Worm (Caenorhabditis elegans): ENCODE results near the gene dyla-1.

Gene dyla-1

DNA sequence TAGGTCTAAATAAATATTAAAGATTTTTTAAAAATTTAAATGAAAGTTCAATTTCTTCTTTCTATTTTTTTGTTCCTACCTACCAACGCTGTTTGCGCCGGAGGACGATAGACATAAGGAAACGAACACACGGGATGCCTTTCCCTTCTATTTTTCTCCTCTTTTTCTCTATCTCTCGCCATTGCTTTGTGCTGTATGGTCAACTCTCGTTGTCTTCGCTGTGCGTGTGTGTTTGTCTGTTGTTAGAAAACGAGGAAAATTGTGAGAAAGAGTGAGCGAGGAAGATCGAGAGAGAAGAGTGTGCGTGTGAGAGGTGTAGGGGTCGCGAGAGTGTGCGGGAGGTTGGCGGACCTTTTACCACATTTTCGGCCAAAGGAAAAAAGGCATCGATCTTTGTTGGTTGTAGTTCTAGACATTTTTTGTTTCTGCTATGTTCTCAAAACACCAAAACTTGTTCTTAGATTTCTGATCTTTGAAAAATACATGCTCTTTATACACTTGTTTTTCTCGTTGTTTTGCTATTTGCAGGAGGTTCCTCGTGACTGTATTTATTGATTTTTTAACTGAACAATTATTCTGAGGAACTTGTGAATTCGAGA lies 41.7 kb upstream of the dyla-1 start (continued):
- TF ChIP-seq ama-1 (optimal IDR thresholded peaks at IDR 0.05) (peak; percentile 58), ama-1 (GFP tag; optimal IDR thresholded peaks at IDR 0.05) (no peak), hmg-1.2 (GFP tag; IDR thresholded peaks at IDR 0.05) (peak; percentile 77; the same call in 1 of the 2 replicates), egl-18 (GFP tag; IDR thresholded peaks at IDR 0.05) (no peak), mcd-1 (GFP tag; IDR thresholded peaks at IDR 0.05) (no peak), K12H6.12 (tag; optimal IDR thresholded peaks at IDR 0.05) (peak; percentile 46), cebp-1 (GFP tag; IDR thresholded peaks at IDR 0.05) (no peak), cebp-1 (tag; optimal IDR thresholded peaks at IDR 0.05) (peak; percentile 56), rcor-1 (GFP tag; IDR thresholded peaks at IDR 0.05) (peak; percentile 34; the same call in 1 of the 2 replicates), sptf-2 (GFP tag; optimal IDR thresholded peaks at IDR 0.05) (no peak), lin-40 (tag; optimal IDR thresholded peaks at IDR 0.05) (peak; percentile 31)

ce11 chrX:16803545-16803944 lies 37.3 kb upstream of the dyla-1 start:
- TF ChIP-seq ceh-58 (GFP tag; IDR thresholded peaks at IDR 0.05) = no peak
- TF ChIP-seq zim-3 (tag; optimal IDR thresholded peaks at IDR 0.05) = peak; percentile 35

DNA sequence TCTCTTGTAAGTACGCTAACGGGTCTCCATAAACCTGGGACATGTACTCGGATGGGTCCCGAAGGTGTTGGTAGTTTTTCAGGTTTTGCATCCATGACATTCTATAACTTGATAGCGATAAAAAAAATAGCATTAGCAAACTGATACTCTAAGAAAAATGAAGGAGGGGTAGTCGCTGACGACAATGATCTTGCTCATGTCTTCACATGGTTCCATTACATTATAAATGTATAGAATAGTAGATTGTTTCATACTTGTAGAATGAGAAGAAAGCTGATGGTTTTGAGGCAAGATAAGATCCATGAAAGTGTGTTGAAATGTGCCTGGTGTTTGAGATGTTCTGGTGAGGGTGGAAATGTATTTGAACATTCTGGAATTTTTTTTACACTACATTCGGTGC lies 33.8 kb upstream of the dyla-1 start, which contains the start of gene mec-4:
Gene mec-4, minus strand, starts transcription at position 101 of the 400 bp plus-strand sequence.
- no peak for TF ChIP-seq Y95B8A.8 (GFP tag; IDR thresholded peaks at IDR 0.05)
- TF ChIP-seq B0035.1 (tag; optimal IDR thresholded peaks at IDR 0.05) = no peak
- TF ChIP-seq nhr-120 (GFP tag; IDR thresholded peaks at IDR 0.05) = no peak

ce11 chrX:16808526-16808925 lies 32.3 kb upstream of the dyla-1 start:
- TF ChIP-seq snpc-3.4 (tag; optimal IDR thresholded peaks at IDR 0.05) (no peak), F52B5.7 (tag; optimal IDR thresholded peaks at IDR 0.05) (no peak), zfh-2 (GFP tag; conservative IDR thresholded peaks at IDR 0.05) (peak; percentile 92), mel-28 (tag; optimal IDR thresholded peaks at IDR 0.05; ENCODE audit: borderline replicate concordance) (no peak), F22D6.2 (tag; optimal IDR thresholded peaks at IDR 0.05) (no peak), ZK185.1 (tag; optimal IDR thresholded peaks at IDR 0.05; ENCODE audit: poor library complexity, severe bottlenecking) (no peak), aptf-3 (GFP tag; IDR thresholded peaks at IDR 0.05) (no peak), nfyb-1 (GFP tag; IDR thresholded peaks at IDR 0.05) (no peak), attf-6 (GFP tag; IDR thresholded peaks at IDR 0.05) (no peak), egrh-3 (GFP tag; IDR thresholded peaks at IDR 0.05) (peak; percentile 90), lin-54 (GFP tag; optimal IDR thresholded peaks at IDR 0.05) (no peak), sdz-38 (tag; optimal IDR thresholded peaks at IDR 0.05) (no peak), mcd-1 (GFP tag; IDR thresholded peaks at IDR 0.05) (peak; percentile 18; the same call in 1 of the 2 replicates), ceh-58 (GFP tag; IDR thresholded peaks at IDR 0.05) (no peak), die-1 (tag; optimal IDR thresholded peaks at IDR 0.05) (no peak), snpc-1.3 (tag; optimal IDR thresholded peaks at IDR 0.05; ENCODE audit: insufficient read depth) (no peak), lin-40 (tag; optimal IDR thresholded peaks at IDR 0.05) (no peak), let-607 (tag; optimal IDR thresholded peaks at IDR 0.05) (no peak), F23B12.7 (tag; optimal IDR thresholded peaks at IDR 0.05; ENCODE audit: insufficient read depth) (no peak), D2030.7 (GFP tag; IDR thresholded peaks at IDR 0.05) (no peak), lin-26 (GFP tag; IDR thresholded peaks at IDR 0.05) (no peak), attf-3 (GFP tag; conservative IDR thresholded peaks at IDR 0.05) (no peak)
